Worm (Caenorhabditis elegans) whole organism, L4 larva: ENCODE results near the gene tost-1.

Experiments used
- ces-1 ChIP-seq: fragments of 150-350 bp; sonication (generic microtip); optimal IDR thresholded peaks from 4 replicates; lab custom pipeline; 2014; ENCODE audit warnings: missing biosample characterization, missing genetic modification reagents, missing genetic modification characterization
- egl-27 ChIP-seq: sonication (generic microtip); optimal IDR thresholded peaks from 3 replicates; lab custom pipeline; 2017; ENCODE audit warnings: missing biosample characterization, missing genetic modification reagents, missing genetic modification characterization
- fkh-10 ChIP-seq: fragments of 150-350 bp; optimal IDR thresholded peaks from 2 replicates; lab custom pipeline; 2014; ENCODE audit warnings: missing biosample characterization, missing genetic modification reagents, missing genetic modification characterization
- lin-29 ChIP-seq: fragments of 200-800 bp; sonication (Bioruptor generic); IDR thresholded peaks from 2 replicates; pipeline ENCODE4 v1.3.6; 2022; ENCODE audit warnings: missing genetic modification reagents, missing genetic modification characterization, missing compliant biosample characterization
- nhr-237 ChIP-seq: sonication (generic microtip); optimal IDR thresholded peaks from 2 replicates; lab custom pipeline; 2017; ENCODE audit warnings: missing biosample characterization, missing genetic modification characterization
- unc-62 ChIP-seq, 3 experiments: fragments of 150-350 bp in 1 of 3; sonication (generic microtip); optimal IDR thresholded peaks in 2 of 3; peaks in 1 of 3; 1 replicate in 1 of 3; 2 replicates in 2 of 3; lab custom pipeline; 2014 to 2017; ENCODE audit warnings: missing biosample characterization in 3 of 3, missing genetic modification characterization in 3 of 3, missing genetic modification reagents in 3 of 3, missing genotype in 1 of 3
- ztf-11 ChIP-seq: fragments of 150-350 bp; optimal IDR thresholded peaks from 2 replicates; lab custom pipeline; 2014; ENCODE audit warnings: missing biosample characterization, missing genetic modification characterization

DNA sequence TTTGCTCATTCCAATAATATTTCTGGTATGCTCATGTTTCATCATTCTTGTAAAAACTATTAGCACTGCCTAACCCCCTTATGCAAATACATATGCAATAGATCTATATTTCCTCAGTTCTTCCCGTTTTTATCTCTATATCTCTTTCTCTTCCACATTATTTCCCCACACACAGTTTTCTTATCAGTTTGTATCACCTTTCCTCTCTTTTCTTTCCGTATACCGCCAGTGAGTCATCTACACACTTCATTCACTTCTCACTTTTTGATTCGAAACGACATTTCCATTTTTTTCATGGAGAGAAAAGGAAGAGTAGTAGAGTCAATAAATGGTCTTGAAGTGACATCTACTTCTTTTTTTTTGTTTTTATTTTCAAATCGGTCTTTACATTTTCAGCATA is 28.3 kb upstream of the tost-1 start:
- TF ChIP-seq egl-27 (no peak), nhr-237 (tag; lab: Kevin White, UChicago) (no peak), unc-62 (GFP tag; optimal IDR thresholded peaks at IDR 0.05 in 1 of 2; lab: Kevin White, UChicago) (no peak), unc-62 (tag; optimal IDR thresholded peaks at IDR 0.05; lab: Kevin White, UChicago) (no peak), fkh-10 (no peak), lin-29 (GFP tag; lab: Robert Waterston, UW) (no peak), ztf-11 (no peak), ces-1 (no peak)
